Fruit fly (Drosophila melanogaster) whole organism, embryonic: ENCODE data around the gene eco.

ENCODE experiments used
- ATbp ChIP-seq: fragments of 200-800 bp; sonication (Bioruptor generic); optimal IDR thresholded peaks from 2 replicates; lab custom pipeline; 2017; ENCODE audit warnings: missing biosample characterization, mild to moderate bottlenecking, missing genetic modification characterization, missing genetic modification reagents
- Atf6 ChIP-seq: fragments of 200-800 bp; sonication (Bioruptor generic); IDR thresholded peaks from 2 replicates; pipeline ENCODE4 v1.3.6; 2022; ENCODE audit warnings: missing biosample characterization, missing genetic modification characterization
- CG11085 ChIP-seq: fragments of 200-800 bp; sonication (Bioruptor generic); IDR thresholded peaks from 2 replicates; pipeline ENCODE4 v1.3.6; 2022; ENCODE audit warnings: missing biosample characterization, missing genetic modification characterization
- CG11247 ChIP-seq: fragments of 200-800 bp; sonication (Bioruptor generic); IDR thresholded peaks from 2 replicates; pipeline ENCODE4 v1.3.6; 2022; ENCODE audit warnings: missing biosample characterization, missing genetic modification characterization
- CG11560 ChIP-seq: fragments of 200-800 bp; sonication (Bioruptor generic); IDR thresholded peaks from 3 replicates; pipeline ENCODE4 v1.3.6; 2022; ENCODE audit warnings: missing biosample characterization, missing genetic modification characterization
- CG13775 ChIP-seq: fragments of 200-800 bp; sonication (Bioruptor generic); optimal IDR thresholded peaks from 3 replicates; lab custom pipeline; 2017; ENCODE audit warnings: missing biosample characterization, mild to moderate bottlenecking, missing genetic modification characterization
- CG13894 ChIP-seq: fragments of 200-800 bp; sonication (Bioruptor generic); optimal IDR thresholded peaks from 3 replicates; lab custom pipeline; 2018; ENCODE audit warnings: missing biosample characterization, mild to moderate bottlenecking, missing genetic modification characterization, moderate library complexity
- CG14014 ChIP-seq: fragments of 200-800 bp; sonication (Bioruptor generic); IDR thresholded peaks from 2 replicates; pipeline ENCODE4 v1.3.6; 2022; ENCODE audit warnings: missing biosample characterization, missing genetic modification characterization
- CG16813 ChIP-seq: fragments of 200-800 bp; sonication (Bioruptor generic); IDR thresholded peaks from 3 replicates; pipeline ENCODE4 v1.3.6; 2022; ENCODE audit warnings: missing biosample characterization, missing genetic modification characterization; ENCODE audit not compliant: partially characterized antibody
- CG17359 ChIP-seq: fragments of 200-800 bp; sonication (Bioruptor generic); optimal IDR thresholded peaks from 3 replicates; lab custom pipeline; 2018; ENCODE audit warnings: missing biosample characterization, mild to moderate bottlenecking, missing genetic modification characterization, moderate library complexity
- CG2116 ChIP-seq: fragments of 200-800 bp; sonication (Bioruptor generic); optimal IDR thresholded peaks from 3 replicates; lab custom pipeline; 2018; ENCODE audit warnings: missing biosample characterization, mild to moderate bottlenecking, missing genetic modification characterization
- CG2129 ChIP-seq: fragments of 200-800 bp; sonication (Bioruptor generic); IDR thresholded peaks from 2 replicates; pipeline ENCODE4 v1.3.6; 2022; ENCODE audit warnings: missing biosample characterization, missing genetic modification characterization; ENCODE audit not compliant: partially characterized antibody
- CG2678 ChIP-seq: fragments of 200-800 bp; sonication (Bioruptor generic); optimal IDR thresholded peaks from 3 replicates; lab custom pipeline; 2019; ENCODE audit warnings: missing biosample characterization, mild to moderate bottlenecking, missing genetic modification characterization, moderate library complexity
- CG32767 ChIP-seq: fragments of 200-800 bp; sonication (Bioruptor generic); IDR thresholded peaks from 2 replicates; pipeline ENCODE4 v1.3.6; 2022; ENCODE audit warnings: missing biosample characterization, missing genetic modification characterization
- CG3281 ChIP-seq: fragments of 200-800 bp; sonication (Bioruptor generic); optimal IDR thresholded peaks from 3 replicates; lab custom pipeline; 2017; ENCODE audit warnings: missing biosample characterization, mild to moderate bottlenecking, missing genetic modification characterization
- CG34376 ChIP-seq: fragments of 200-800 bp; sonication (Bioruptor generic); optimal IDR thresholded peaks from 2 replicates; lab custom pipeline; 2018; ENCODE audit warnings: missing biosample characterization, mild to moderate bottlenecking, missing genetic modification characterization
- CG6791 ChIP-seq: fragments of 200-800 bp; sonication (Bioruptor generic); IDR thresholded peaks from 3 replicates; pipeline ENCODE4 v1.3.6; 2022; ENCODE audit warnings: missing biosample characterization, missing genetic modification characterization; ENCODE audit not compliant: partially characterized antibody
- CG7928 ChIP-seq: fragments of 200-800 bp; sonication (Bioruptor generic); optimal IDR thresholded peaks from 2 replicates; lab custom pipeline; 2017; ENCODE audit warnings: missing biosample characterization, mild to moderate bottlenecking, missing genetic modification characterization
- CG7963 ChIP-seq: fragments of 200-800 bp; sonication (Bioruptor generic); IDR thresholded peaks from 3 replicates; pipeline ENCODE4 v1.3.6; 2022; ENCODE audit warnings: missing biosample characterization, missing genetic modification characterization; ENCODE audit not compliant: partially characterized antibody
- CG9215 ChIP-seq: fragments of 200-800 bp; sonication (Bioruptor generic); IDR thresholded peaks from 2 replicates; pipeline ENCODE4 v1.3.6; 2022; ENCODE audit warnings: missing biosample characterization, missing genetic modification characterization
- CG9817 ChIP-seq: fragments of 200-800 bp; sonication (Bioruptor generic); optimal IDR thresholded peaks from 2 replicates; lab custom pipeline; 2018; ENCODE audit warnings: missing biosample characterization, mild to moderate bottlenecking, missing genetic modification characterization, moderate library complexity
- CrebB ChIP-seq: fragments of 200-800 bp; sonication (Bioruptor generic); optimal IDR thresholded peaks from 3 replicates; lab custom pipeline; 2018; ENCODE audit warnings: missing biosample characterization, mild to moderate bottlenecking, missing genetic modification characterization
- Gug ChIP-seq: fragments of 200-800 bp; sonication (Bioruptor generic); IDR thresholded peaks from 4 replicates; pipeline ENCODE4 v1.3.6; 2022; ENCODE audit warnings: missing biosample characterization, missing genetic modification characterization
- HLH3B ChIP-seq: fragments of 200-800 bp; sonication (Bioruptor generic); IDR thresholded peaks from 2 replicates; pipeline ENCODE4 v1.3.6; 2022; ENCODE audit warnings: missing biosample characterization, missing genetic modification characterization
- Kr ChIP-seq: fragments of 200-800 bp; sonication (Bioruptor generic); optimal IDR thresholded peaks from 2 replicates; lab custom pipeline; 2017; ENCODE audit warnings: missing biosample characterization, mild to moderate bottlenecking, missing genetic modification characterization
- Max ChIP-seq: fragments of 200-800 bp; sonication (Bioruptor generic); optimal IDR thresholded peaks from 2 replicates; lab custom pipeline; 2016; ENCODE audit warnings: missing biosample characterization, mild to moderate bottlenecking, missing genetic modification characterization
- Meics ChIP-seq: fragments of 200-800 bp; sonication (Bioruptor generic); optimal IDR thresholded peaks from 2 replicates; lab custom pipeline; 2017; ENCODE audit warnings: missing biosample characterization, mild to moderate bottlenecking, missing genetic modification characterization
- NC2α ChIP-seq: fragments of 200-800 bp; sonication (Bioruptor generic); optimal IDR thresholded peaks from 2 replicates; lab custom pipeline; 2016; ENCODE audit warnings: missing biosample characterization, missing genetic modification characterization
- NK7.1 ChIP-seq: fragments of 200-800 bp; sonication (Bioruptor generic); optimal IDR thresholded peaks from 3 replicates; lab custom pipeline; 2016; ENCODE audit warnings: missing biosample characterization, missing genetic modification characterization
- Oaz ChIP-seq: fragments of 200-800 bp; sonication (Bioruptor generic); IDR thresholded peaks from 2 replicates; pipeline ENCODE4 v1.3.6; 2022; ENCODE audit warnings: missing biosample characterization, missing genetic modification characterization
- al ChIP-seq: fragments of 200-800 bp; sonication (Bioruptor generic); IDR thresholded peaks from 2 replicates; pipeline ENCODE4 v1.3.6; 2022; ENCODE audit warnings: missing biosample characterization, missing genetic modification characterization
- ato ChIP-seq: fragments of 200-800 bp; sonication (Bioruptor generic); IDR thresholded peaks from 2 replicates; pipeline ENCODE4 v1.3.6; 2022; ENCODE audit warnings: missing biosample characterization, missing genetic modification characterization; ENCODE audit not compliant: partially characterized antibody
- bcd ChIP-seq: fragments of 200-800 bp; sonication (Bioruptor generic); optimal IDR thresholded peaks from 2 replicates; lab custom pipeline; 2017; ENCODE audit warnings: missing biosample characterization, mild to moderate bottlenecking, missing genetic modification characterization
- corto ChIP-seq: fragments of 200-800 bp; sonication (Bioruptor generic); optimal IDR thresholded peaks from 2 replicates; lab custom pipeline; 2016; ENCODE audit warnings: missing biosample characterization, mild to moderate bottlenecking, missing genetic modification characterization, moderate library complexity
- crp ChIP-seq, 2 experiments: fragments of 200-800 bp; sonication (Bioruptor generic); optimal IDR thresholded peaks; 2 replicates in 1 of 2; 3 replicates in 1 of 2; lab custom pipeline; 2017; ENCODE audit warnings: missing biosample characterization in 2 of 2, missing genetic modification characterization in 2 of 2, mild to moderate bottlenecking in 1 of 2, moderate library complexity in 1 of 2
- gcm ChIP-seq: fragments of 200-800 bp; sonication (Bioruptor generic); optimal IDR thresholded peaks from 2 replicates; lab custom pipeline; 2019; ENCODE audit warnings: missing biosample characterization, mild to moderate bottlenecking, missing genetic modification characterization, moderate library complexity
- ham ChIP-seq: fragments of 200-800 bp; sonication (Bioruptor generic); IDR thresholded peaks from 2 replicates; pipeline ENCODE4 v1.3.6; 2022; ENCODE audit warnings: missing biosample characterization, missing genetic modification characterization
- her ChIP-seq: fragments of 200-800 bp; sonication (Bioruptor generic); optimal IDR thresholded peaks from 2 replicates; lab custom pipeline; 2016; ENCODE audit warnings: missing biosample characterization, missing genetic modification characterization
- jigr1 ChIP-seq: fragments of 200-800 bp; sonication (Bioruptor generic); IDR thresholded peaks from 3 replicates; pipeline ENCODE4 v1.3.6; 2022; ENCODE audit warnings: missing biosample characterization, missing genetic modification characterization
- jing ChIP-seq: fragments of 200-800 bp; sonication (Bioruptor generic); optimal IDR thresholded peaks from 2 replicates; lab custom pipeline; 2018; ENCODE audit warnings: missing biosample characterization, mild to moderate bottlenecking, missing genetic modification characterization
- oc ChIP-seq: fragments of 200-800 bp; sonication (Bioruptor generic); optimal IDR thresholded peaks from 2 replicates; lab custom pipeline; 2018; ENCODE audit warnings: missing biosample characterization, mild to moderate bottlenecking, missing genetic modification characterization, moderate library complexity
- org-1 ChIP-seq: fragments of 200-800 bp; sonication (Bioruptor generic); optimal IDR thresholded peaks from 2 replicates; lab custom pipeline; 2017; ENCODE audit warnings: missing biosample characterization, missing genetic modification characterization
- pros ChIP-seq: fragments of 200-800 bp; sonication (Bioruptor generic); optimal IDR thresholded peaks from 3 replicates; lab custom pipeline; 2019; ENCODE audit warnings: missing biosample characterization, mild to moderate bottlenecking, missing genetic modification characterization, moderate library complexity
- scrt ChIP-seq: fragments of 200-800 bp; sonication (Bioruptor generic); optimal IDR thresholded peaks from 2 replicates; lab custom pipeline; 2018; ENCODE audit warnings: missing biosample characterization, mild to moderate bottlenecking, missing genetic modification characterization, moderate library complexity
- so ChIP-seq: fragments of 200-800 bp; sonication (Bioruptor generic); IDR thresholded peaks from 3 replicates; pipeline ENCODE4 v1.3.6; 2022; ENCODE audit warnings: missing biosample characterization, missing genetic modification characterization
- sug ChIP-seq: fragments of 200-800 bp; optimal IDR thresholded peaks from 2 replicates; lab custom pipeline; 2019; ENCODE audit warnings: missing biosample characterization, mild to moderate bottlenecking, missing genetic modification characterization, moderate library complexity
- ttk ChIP-seq: fragments of 200-800 bp; sonication (Bioruptor generic); IDR thresholded peaks from 2 replicates; pipeline ENCODE4 v2.1.2; 2022; ENCODE audit warnings: missing biosample characterization, missing genetic modification characterization
- vvl ChIP-seq: fragments of 200-800 bp; sonication (Bioruptor generic); IDR thresholded peaks from 2 replicates; pipeline ENCODE4 v1.3.6; 2022; ENCODE audit warnings: missing biosample characterization, missing genetic modification characterization
- wdn ChIP-seq: fragments of 200-800 bp; sonication (Bioruptor generic); IDR thresholded peaks from 2 replicates; pipeline ENCODE4 v1.3.6; 2022; ENCODE audit warnings: missing biosample characterization, missing genetic modification characterization
- zfh1 ChIP-seq: fragments of 200-800 bp; sonication (Bioruptor generic); IDR thresholded peaks from 3 replicates; pipeline ENCODE4 v1.3.6; 2022; ENCODE audit warnings: missing biosample characterization, missing genetic modification characterization

eco gene

DNA sequence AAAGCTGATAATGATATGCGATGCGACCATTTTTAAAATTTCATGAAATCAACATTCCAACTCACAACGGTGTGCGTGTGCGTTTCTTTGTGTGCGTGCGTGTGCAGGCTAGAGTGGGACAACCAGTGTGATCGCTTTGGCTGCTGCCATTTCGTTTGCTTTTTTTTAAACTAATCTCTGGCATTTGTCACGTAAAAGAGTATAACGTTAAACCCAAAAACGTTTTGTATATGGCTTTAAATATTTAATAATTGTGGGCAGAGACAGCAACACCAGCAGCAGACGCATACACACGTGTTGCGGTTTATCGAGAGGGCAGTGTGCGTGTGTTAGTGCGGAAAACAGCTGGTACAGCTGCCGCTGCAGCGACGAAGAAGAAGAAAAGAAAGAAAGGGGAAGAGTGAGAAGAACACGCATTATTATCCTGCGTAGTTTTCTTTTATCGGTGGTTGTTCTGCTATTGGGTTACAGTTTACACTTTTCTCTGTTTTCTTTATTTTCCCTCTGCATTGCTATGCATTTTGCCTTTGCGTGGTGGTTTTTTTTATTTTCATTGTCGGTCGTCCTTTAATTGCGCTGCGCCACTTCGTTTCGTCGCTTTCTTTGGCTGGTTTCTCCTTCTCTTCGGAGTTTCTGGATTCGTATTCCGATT lies 31.2 kb upstream of the eco start (continued):
- TF ChIP-seq CG9215 (GFP tag; lab: Robert Waterston, UW) (no peak), al (GFP tag; lab: Robert Waterston, UW) (no peak), CG6791 (GFP tag; lab: Robert Waterston, UW) (0 out of 3 replicates have a peak, but pooled peaks have one; percentile 26), jigr1 (GFP tag; lab: Robert Waterston, UW) (no peak), CG7928 (GFP tag; lab: Kevin White, UChicago) (no peak), vvl (GFP tag; lab: Robert Waterston, UW) (0 out of 2 replicates have a peak, but pooled peaks have one; percentile 37), jing (no peak), HLH3B (GFP tag; lab: Robert Waterston, UW) (no peak), CG32767 (GFP tag; lab: Robert Waterston, UW) (0 out of 2 replicates have a peak, but pooled peaks have one; percentile 16), corto (GFP tag; lab: Kevin White, UChicago) (no peak), org-1 (no peak), CG11085 (GFP tag; lab: Robert Waterston, UW) (no peak), CG7963 (GFP tag; lab: Robert Waterston, UW) (no peak), ham (no peak), CrebB (no peak), zfh1 (GFP tag; lab: Robert Waterston, UW) (no peak), Atf6 (GFP tag; lab: Robert Waterston, UW) (no peak), sug (tag; lab: Kevin White, UChicago) (peak; percentile 1), Meics (GFP tag; lab: Kevin White, UChicago) (no peak), CG14014 (GFP tag; lab: Robert Waterston, UW) (no peak), her (GFP tag; lab: Kevin White, UChicago) (no peak), Gug (GFP tag; lab: Robert Waterston, UW) (no peak), scrt (GFP tag; lab: Kevin White, UChicago) (peak; percentile 64), CG2678 (tag; lab: Kevin White, UChicago) (no peak), ttk (GFP tag; lab: Robert Waterston, UW) (no peak), Oaz (GFP tag; lab: Robert Waterston, UW) (no peak), CG16813 (GFP tag; lab: Robert Waterston, UW) (no peak), crp (GFP tag; optimal IDR thresholded peaks at IDR 0.05; lab: Kevin White, UChicago) (peak; percentile 36 to 83), ATbp (no peak), CG2116 (GFP tag; lab: Kevin White, UChicago) (peak; percentile 31), NK7.1 (GFP tag; lab: Kevin White, UChicago) (no peak), CG13775 (GFP tag; lab: Kevin White, UChicago) (no peak), CG3281 (no peak), CG11247 (no peak), Max (GFP tag; lab: Kevin White, UChicago) (peak; percentile 17), CG11560 (no peak), wdn (GFP tag; lab: Robert Waterston, UW) (no peak), CG17359 (tag; lab: Kevin White, UChicago) (no peak), bcd (no peak), oc (tag; lab: Kevin White, UChicago) (no peak), pros (peak; percentile 98), CG2129 (GFP tag; lab: Robert Waterston, UW) (no peak), ato (GFP tag; lab: Robert Waterston, UW) (0 out of 2 replicates have a peak, but pooled peaks have one; percentile 24), so (GFP tag; lab: Robert Waterston, UW) (peak; percentile 31; the same call in 1 of the 3 replicates), NC2α (GFP tag; lab: Kevin White, UChicago) (no peak), Kr (GFP tag; lab: Kevin White, UChicago) (peak; percentile 47), CG9817 (tag; lab: Kevin White, UChicago) (no peak), CG34376 (peak; percentile 7), gcm (GFP tag; lab: Kevin White, UChicago) (peak; percentile 15), CG13894 (no peak)
